Worm (Caenorhabditis elegans) whole organism, mixed stage, embryonic: ENCODE measurements around the gene nstp-7.

Experiments used
- bed-3 ChIP-seq: fragments of 200-800 bp; sonication (Bioruptor generic); optimal IDR thresholded peaks from 3 replicates; lab custom pipeline; 2018; ENCODE audit warnings: mild to moderate bottlenecking, missing genetic modification characterization, moderate library complexity, missing compliant biosample characterization
- ceh-39 ChIP-seq: fragments of 150-350 bp; optimal IDR thresholded peaks from 2 replicates; lab custom pipeline; 2014; ENCODE audit warnings: missing biosample characterization, missing genetic modification characterization
- ceh-43 ChIP-seq: fragments of 200-800 bp; sonication (Bioruptor generic); optimal IDR thresholded peaks from 2 replicates; lab custom pipeline; 2018; ENCODE audit warnings: mild to moderate bottlenecking, missing genetic modification characterization, moderate library complexity, missing compliant biosample characterization
- ceh-83 ChIP-seq: fragments of 200-800 bp; sonication (Bioruptor generic); optimal IDR thresholded peaks from 2 replicates; lab custom pipeline; 2018; ENCODE audit warnings: mild to moderate bottlenecking, missing genetic modification characterization, missing compliant biosample characterization
- cnd-1 ChIP-seq: fragments of 200-800 bp; sonication (Bioruptor generic); optimal IDR thresholded peaks from 2 replicates; lab custom pipeline; 2018; ENCODE audit warnings: mild to moderate bottlenecking, missing genetic modification characterization, missing compliant biosample characterization
- drap-1 ChIP-seq: fragments of 200-800 bp; sonication (Bioruptor generic); optimal IDR thresholded peaks from 3 replicates; lab custom pipeline; 2018; ENCODE audit warnings: mild to moderate bottlenecking, missing genetic modification characterization, missing compliant biosample characterization
- elt-1 ChIP-seq: sonication (generic microtip); optimal IDR thresholded peaks from 2 replicates; lab custom pipeline; 2017; ENCODE audit warnings: missing genetic modification characterization, mild to moderate bottlenecking, missing compliant biosample characterization, antibody characterized with exemption, moderate library complexity, borderline replicate concordance; ENCODE audit not compliant: insufficient read depth
- elt-3 ChIP-seq: fragments of 150-350 bp; optimal IDR thresholded peaks from 2 replicates; lab custom pipeline; 2014; ENCODE audit warnings: missing biosample characterization, missing genetic modification characterization
- flh-1 ChIP-seq: fragments of 200-800 bp; sonication (Bioruptor generic); optimal IDR thresholded peaks from 2 replicates; lab custom pipeline; 2018; ENCODE audit warnings: mild to moderate bottlenecking, missing genetic modification characterization, moderate library complexity, missing compliant biosample characterization
- ham-2 ChIP-seq: fragments of 200-800 bp; sonication (Bioruptor generic); optimal IDR thresholded peaks from 2 replicates; lab custom pipeline; 2018; ENCODE audit warnings: mild to moderate bottlenecking, missing genetic modification characterization, missing compliant biosample characterization
- hlh-1 ChIP-seq: fragments of 150-350 bp; optimal IDR thresholded peaks from 2 replicates; lab custom pipeline; 2014; ENCODE audit warnings: missing biosample characterization, missing genetic modification reagents, missing genetic modification characterization
- lin-13 ChIP-seq: fragments of 150-350 bp; optimal IDR thresholded peaks from 2 replicates; lab custom pipeline; 2014; ENCODE audit warnings: missing biosample characterization, missing genetic modification characterization
- lin-32 ChIP-seq: fragments of 200-800 bp; sonication (Bioruptor generic); optimal IDR thresholded peaks from 2 replicates; lab custom pipeline; 2018; ENCODE audit warnings: mild to moderate bottlenecking, missing genetic modification characterization, missing compliant biosample characterization
- lsy-2 ChIP-seq: fragments of 150-350 bp; optimal IDR thresholded peaks from 2 replicates; lab custom pipeline; 2014; ENCODE audit warnings: missing biosample characterization, missing genetic modification characterization
- mab-5 ChIP-seq: fragments of 150-350 bp; optimal IDR thresholded peaks from 2 replicates; lab custom pipeline; 2014; ENCODE audit warnings: missing biosample characterization, missing genetic modification characterization
- mep-1 ChIP-seq: fragments of 150-350 bp; optimal IDR thresholded peaks from 2 replicates; lab custom pipeline; 2017; ENCODE audit warnings: missing biosample characterization, missing genetic modification reagents, missing genetic modification characterization, inconsistent platforms
- mls-2 ChIP-seq: sonication (generic microtip); optimal IDR thresholded peaks from 2 replicates; lab custom pipeline; 2016; ENCODE audit warnings: mild to moderate bottlenecking, missing genetic modification characterization, moderate library complexity, missing compliant biosample characterization
- nhr-12 ChIP-seq: fragments of 150-350 bp; optimal IDR thresholded peaks from 2 replicates; lab custom pipeline; 2014; ENCODE audit warnings: missing biosample characterization, missing genetic modification characterization
- nhr-2 ChIP-seq: fragments of 150-350 bp; optimal IDR thresholded peaks from 2 replicates; lab custom pipeline; 2014; ENCODE audit warnings: missing biosample characterization, missing genetic modification characterization
- nhr-237 ChIP-seq: fragments of 150-350 bp; optimal IDR thresholded peaks from 2 replicates; lab custom pipeline; 2014; ENCODE audit warnings: missing biosample characterization, missing genetic modification characterization
- nhr-28 ChIP-seq: fragments of 150-350 bp; optimal IDR thresholded peaks from 2 replicates; lab custom pipeline; 2014; ENCODE audit warnings: missing biosample characterization, missing genetic modification characterization
- pha-4 ChIP-seq: fragments of 150-350 bp; optimal IDR thresholded peaks from 2 replicates; lab custom pipeline; 2018; ENCODE audit warnings: missing biosample characterization, missing genetic modification reagents, missing genetic modification characterization
- sem-2 ChIP-seq: fragments of 200-800 bp; sonication (Bioruptor generic); optimal IDR thresholded peaks from 2 replicates; lab custom pipeline; 2018; ENCODE audit warnings: mild to moderate bottlenecking, missing genetic modification characterization, missing compliant biosample characterization
- sptf-1 ChIP-seq: sonication (generic microtip); optimal IDR thresholded peaks from 2 replicates; lab custom pipeline; 2017; ENCODE audit warnings: mild to moderate bottlenecking, missing genetic modification characterization, moderate library complexity, missing compliant biosample characterization
- tbx-8 ChIP-seq: fragments of 200-800 bp; sonication (Bioruptor generic); optimal IDR thresholded peaks from 2 replicates; lab custom pipeline; 2018; ENCODE audit warnings: mild to moderate bottlenecking, missing genetic modification characterization, moderate library complexity, missing compliant biosample characterization
- unc-39 ChIP-seq: fragments of 150-350 bp; optimal IDR thresholded peaks from 2 replicates; lab custom pipeline; 2014; ENCODE audit warnings: missing biosample characterization, missing genetic modification characterization
- unc-62 ChIP-seq: fragments of 150-350 bp; optimal IDR thresholded peaks from 2 replicates; lab custom pipeline; 2014; ENCODE audit warnings: missing biosample characterization, missing genetic modification reagents, missing genetic modification characterization
- zip-8 ChIP-seq: fragments of 150-350 bp; optimal IDR thresholded peaks from 2 replicates; lab custom pipeline; 2014; ENCODE audit warnings: missing biosample characterization, missing genetic modification characterization
- ztf-11 ChIP-seq: fragments of 150-350 bp; optimal IDR thresholded peaks from 2 replicates; lab custom pipeline; 2014; ENCODE audit warnings: missing biosample characterization, missing genetic modification characterization

The nstp-7 gene

DNA sequence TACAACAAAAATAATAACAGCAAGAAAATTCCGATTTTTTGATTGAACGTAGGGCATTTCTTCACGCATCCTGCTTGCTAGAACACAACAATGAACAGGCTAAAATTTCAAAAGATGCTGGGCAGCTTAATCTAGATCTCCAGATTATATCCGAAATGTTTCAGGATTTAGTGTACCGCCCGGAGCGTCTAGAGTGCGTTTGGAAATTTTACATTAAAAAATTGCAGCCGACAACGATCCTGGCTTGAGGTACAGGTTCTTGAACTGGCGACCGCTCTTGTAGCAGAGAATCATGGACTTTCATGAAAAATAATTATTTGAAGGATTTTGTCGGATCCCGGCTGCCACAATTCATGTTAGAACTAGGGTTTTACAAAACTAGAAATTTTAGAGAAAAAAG is 33.7 kb upstream of the nstp-7 start, which contains the start of gene C14C6.6:
Gene C14C6.6 (minus strand): TSS at position 101 of the 400 bp plus-strand sequence.
- TF ChIP-seq ceh-39 (tag; lab: Kevin White, UChicago) (no peak), elt-3 (tag; lab: Kevin White, UChicago) (no peak), sem-2 (GFP tag; lab: Kevin White, UChicago) (no peak), nhr-12 (tag; lab: Kevin White, UChicago) (no peak), ceh-43 (GFP tag; lab: Kevin White, UChicago) (no peak), ceh-83 (GFP tag; lab: Kevin White, UChicago) (no peak), pha-4 (tag; lab: Kevin White, UChicago) (no peak), sptf-1 (tag; lab: Kevin White, UChicago) (no peak), drap-1 (GFP tag; lab: Kevin White, UChicago) (no peak), ham-2 (no peak), cnd-1 (no peak), mls-2 (tag; lab: Kevin White, UChicago) (no peak), ztf-11 (tag; lab: Kevin White, UChicago) (no peak), zip-8 (no peak)
- TF ChIP-seq, all 35 proteins: peak for 0

DNA sequence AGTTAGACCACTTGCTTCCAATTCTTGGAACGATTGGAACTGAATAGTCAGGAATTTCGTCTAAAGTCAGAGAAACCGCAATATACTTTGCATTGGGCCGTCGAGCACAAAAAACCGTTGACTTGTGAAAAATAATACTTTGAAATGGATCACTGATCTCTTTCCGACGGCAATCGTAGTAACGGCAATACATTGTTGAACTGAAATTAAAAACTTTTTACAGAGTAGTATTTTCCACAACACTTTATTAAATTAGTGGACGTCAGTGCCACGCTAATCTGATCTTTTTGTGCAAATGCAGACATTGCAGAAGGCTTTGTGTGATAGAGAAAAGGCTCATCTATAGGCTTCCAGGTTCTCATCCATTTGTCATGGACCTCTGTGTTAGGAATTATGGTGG is 29.3 kb upstream of the nstp-7 start:
- TF ChIP-seq pha-4 (tag; lab: Kevin White, UChicago) (no peak), mls-2 (tag; lab: Kevin White, UChicago) (no peak), mab-5 (no peak), mep-1 (no peak), zip-8 (no peak), bed-3 (GFP tag; lab: Kevin White, UChicago) (no peak), ceh-43 (GFP tag; lab: Kevin White, UChicago) (no peak), ztf-11 (tag; lab: Kevin White, UChicago) (no peak), sem-2 (GFP tag; lab: Kevin White, UChicago) (no peak), lin-13 (tag; lab: Kevin White, UChicago) (no peak), cnd-1 (no peak), lsy-2 (tag; lab: Kevin White, UChicago) (no peak), elt-1 (tag; lab: Kevin White, UChicago) (no peak), nhr-237 (tag; lab: Kevin White, UChicago) (no peak), tbx-8 (GFP tag; lab: Kevin White, UChicago) (no peak), ham-2 (no peak), unc-39 (no peak), elt-3 (tag; lab: Kevin White, UChicago) (no peak), nhr-2 (no peak), sptf-1 (tag; lab: Kevin White, UChicago) (no peak)

DNA sequence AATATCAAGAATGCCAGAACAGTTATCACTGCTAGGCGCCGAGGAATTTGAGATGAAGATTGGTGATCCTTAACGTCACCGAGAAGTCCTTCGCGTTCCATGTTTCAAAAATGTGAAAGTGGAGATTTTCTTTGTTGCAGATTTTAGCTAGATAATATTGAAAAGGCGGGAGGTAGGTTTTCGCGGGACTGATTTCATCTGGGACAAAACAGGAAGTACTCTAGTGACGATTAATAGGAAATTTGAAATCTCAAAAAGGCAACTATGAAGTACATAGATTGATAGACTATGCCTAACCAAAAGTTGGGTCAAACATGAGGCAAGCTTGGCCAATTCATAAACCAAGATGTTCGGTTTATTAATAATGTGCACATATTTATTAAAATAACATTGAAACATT is 28.6 kb upstream of the nstp-7 start, which contains the start of gene C14C6.8:
Gene C14C6.8 (minus strand): TSS at position 101 of the 400 bp plus-strand sequence.
- TF ChIP-seq drap-1 (GFP tag; lab: Kevin White, UChicago) (no peak), ham-2 (no peak), unc-62 (GFP tag; lab: Kevin White, UChicago) (no peak), pha-4 (tag; lab: Kevin White, UChicago) (no peak), sptf-1 (tag; lab: Kevin White, UChicago) (no peak)

DNA sequence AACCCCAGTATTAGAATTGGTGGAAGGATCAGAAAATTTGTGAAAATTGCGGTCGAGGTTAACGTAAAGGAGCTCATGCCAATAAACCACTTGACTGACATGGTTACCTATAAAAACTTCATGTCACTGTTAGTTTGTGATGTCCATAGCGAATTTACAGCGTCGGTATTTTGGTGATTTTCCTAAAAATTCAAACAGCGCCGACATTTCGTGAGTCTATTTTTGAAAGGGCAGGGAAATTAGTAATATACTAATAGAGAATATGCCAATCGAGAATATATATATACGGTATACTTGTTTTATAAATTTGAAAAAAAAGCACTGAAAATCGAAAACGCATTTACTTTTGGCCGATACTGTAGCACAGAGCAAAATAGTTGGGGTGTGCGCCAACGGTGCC is 25.7 kb upstream of the nstp-7 start, which contains the start of gene srx-8:
Gene srx-8 (minus strand): TSS at position 101 of the 400 bp plus-strand sequence.
- TF ChIP-seq ztf-11 (tag; lab: Kevin White, UChicago): no peak
- no peak for TF ChIP-seq ceh-83 (GFP tag; lab: Kevin White, UChicago)
- TF ChIP-seq elt-1 (tag; lab: Kevin White, UChicago): no peak
- no peak for TF ChIP-seq nhr-28 (tag; lab: Kevin White, UChicago)
- TF ChIP-seq cnd-1: no peak
- TF ChIP-seq drap-1 (GFP tag; lab: Kevin White, UChicago): no peak
- no peak for TF ChIP-seq ceh-39 (tag; lab: Kevin White, UChicago)
- no peak for TF ChIP-seq bed-3 (GFP tag; lab: Kevin White, UChicago)
- no peak for TF ChIP-seq ceh-43 (GFP tag; lab: Kevin White, UChicago)
- no peak for TF ChIP-seq hlh-1 (tag; lab: Kevin White, UChicago)
- no peak for TF ChIP-seq nhr-2
- no peak for TF ChIP-seq mep-1
- TF ChIP-seq lin-13 (tag; lab: Kevin White, UChicago): no peak

- no peak for TF ChIP-seq nhr-2
- no peak for TF ChIP-seq sem-2 (GFP tag; lab: Kevin White, UChicago)
- no peak for TF ChIP-seq drap-1 (GFP tag; lab: Kevin White, UChicago)
- TF ChIP-seq bed-3 (GFP tag; lab: Kevin White, UChicago): no peak
- TF ChIP-seq nhr-28 (tag; lab: Kevin White, UChicago): no peak
- no peak for TF ChIP-seq ceh-39 (tag; lab: Kevin White, UChicago)
- no peak for TF ChIP-seq flh-1 (GFP tag; lab: Kevin White, UChicago)
- no peak for TF ChIP-seq ceh-83 (GFP tag; lab: Kevin White, UChicago)
- TF ChIP-seq lsy-2 (tag; lab: Kevin White, UChicago): no peak
- TF ChIP-seq nhr-237 (tag; lab: Kevin White, UChicago): no peak
- TF ChIP-seq lin-32 (GFP tag; lab: Kevin White, UChicago): no peak
- no peak for TF ChIP-seq mls-2 (tag; lab: Kevin White, UChicago)
- TF ChIP-seq nhr-12 (tag; lab: Kevin White, UChicago): no peak
These were observed 21.8 kb upstream of the nstp-7 start, which contains the start of gene srx-7 for ce11 chrV:559940-560339. srx-7 (plus strand) TSS chrV:560195.
